Fruit fly (Drosophila melanogaster) whole organism, embryonic: ENCODE measurements around the gene RpL8.

ENCODE experiments used
- CG10321 ChIP-seq: fragments of 200-800 bp; sonication (Bioruptor generic); IDR thresholded peaks from 2 replicates; pipeline ENCODE4 v1.3.6; 2022; ENCODE audit warnings: missing biosample characterization, missing genetic modification characterization
- CG10543 ChIP-seq: fragments of 200-800 bp; sonication (Bioruptor generic); optimal IDR thresholded peaks from 3 replicates; lab custom pipeline; 2017; ENCODE audit warnings: missing biosample characterization, mild to moderate bottlenecking, missing genetic modification characterization, moderate library complexity
- CG10959 ChIP-seq: fragments of 200-800 bp; sonication (Bioruptor generic); IDR thresholded peaks from 2 replicates; pipeline ENCODE4 v1.3.6; 2022; ENCODE audit warnings: missing biosample characterization, missing genetic modification characterization
- CG11456 ChIP-seq: fragments of 200-800 bp; sonication (Bioruptor generic); IDR thresholded peaks from 3 replicates; pipeline ENCODE4 v1.3.6; 2022; ENCODE audit warnings: missing biosample characterization, missing genetic modification characterization
- CG11560 ChIP-seq: fragments of 200-800 bp; sonication (Bioruptor generic); IDR thresholded peaks from 3 replicates; pipeline ENCODE4 v1.3.6; 2022; ENCODE audit warnings: missing biosample characterization, missing genetic modification characterization
- CG12299 ChIP-seq: fragments of 200-800 bp; sonication (Bioruptor generic); optimal IDR thresholded peaks from 2 replicates; lab custom pipeline; 2018; ENCODE audit warnings: missing biosample characterization, mild to moderate bottlenecking, missing genetic modification characterization
- CG1233 ChIP-seq: fragments of 200-800 bp; sonication (Bioruptor generic); optimal IDR thresholded peaks from 4 replicates; lab custom pipeline; 2018; ENCODE audit warnings: missing biosample characterization, mild to moderate bottlenecking, missing genetic modification characterization
- CG12942 ChIP-seq: fragments of 200-800 bp; sonication (Bioruptor generic); optimal IDR thresholded peaks from 3 replicates; lab custom pipeline; 2016; ENCODE audit warnings: missing biosample characterization, missing genetic modification characterization
- CG15269 ChIP-seq: fragments of 200-800 bp; sonication (Bioruptor generic); optimal IDR thresholded peaks from 2 replicates; lab custom pipeline; 2018; ENCODE audit warnings: missing biosample characterization, mild to moderate bottlenecking, missing genetic modification characterization, moderate library complexity
- CG17802 ChIP-seq: fragments of 200-800 bp; sonication (Bioruptor generic); optimal IDR thresholded peaks from 2 replicates; lab custom pipeline; 2018; ENCODE audit warnings: missing biosample characterization, mild to moderate bottlenecking, missing genetic modification characterization, moderate library complexity
- CG1792 ChIP-seq: fragments of 200-800 bp; sonication (Bioruptor generic); optimal IDR thresholded peaks from 2 replicates; lab custom pipeline; 2016; ENCODE audit warnings: missing biosample characterization, missing genetic modification characterization
- CG2120 ChIP-seq: fragments of 200-800 bp; sonication (Bioruptor generic); optimal IDR thresholded peaks from 3 replicates; lab custom pipeline; 2016; ENCODE audit warnings: missing biosample characterization, missing genetic modification characterization
- CG2678 ChIP-seq: fragments of 200-800 bp; sonication (Bioruptor generic); optimal IDR thresholded peaks from 3 replicates; lab custom pipeline; 2019; ENCODE audit warnings: missing biosample characterization, mild to moderate bottlenecking, missing genetic modification characterization, moderate library complexity
- CG3281 ChIP-seq: fragments of 200-800 bp; sonication (Bioruptor generic); optimal IDR thresholded peaks from 3 replicates; lab custom pipeline; 2017; ENCODE audit warnings: missing biosample characterization, mild to moderate bottlenecking, missing genetic modification characterization
- CG6791 ChIP-seq: fragments of 200-800 bp; sonication (Bioruptor generic); IDR thresholded peaks from 3 replicates; pipeline ENCODE4 v1.3.6; 2022; ENCODE audit warnings: missing biosample characterization, missing genetic modification characterization; ENCODE audit not compliant: partially characterized antibody
- CG6813 ChIP-seq: fragments of 200-800 bp; sonication (Bioruptor generic); optimal IDR thresholded peaks from 2 replicates; lab custom pipeline; 2017; ENCODE audit warnings: missing biosample characterization, missing genetic modification characterization, mild to moderate bottlenecking, moderate library complexity, missing genetic modification reagents
- CG8944 ChIP-seq: fragments of 200-800 bp; sonication (Bioruptor generic); optimal IDR thresholded peaks from 3 replicates; lab custom pipeline; 2016; ENCODE audit warnings: missing biosample characterization, missing genetic modification characterization
- CG9215 ChIP-seq: fragments of 200-800 bp; sonication (Bioruptor generic); IDR thresholded peaks from 2 replicates; pipeline ENCODE4 v1.3.6; 2022; ENCODE audit warnings: missing biosample characterization, missing genetic modification characterization
- D ChIP-seq, 2 experiments: fragments of 200-800 bp in 1 of 2; fragments of >200 bp in 1 of 2; sonication (Bioruptor generic) in 1 of 2; optimal IDR thresholded peaks; 2 replicates in 1 of 2; 3 replicates in 1 of 2; lab custom pipeline; 2017; ENCODE audit warnings: mild to moderate bottlenecking in 1 of 2, missing biosample characterization in 1 of 2, missing genetic modification characterization in 1 of 2, missing genetic modification reagents in 1 of 2
- Dad ChIP-seq: fragments of 200-800 bp; sonication (Bioruptor generic); optimal IDR thresholded peaks from 3 replicates; lab custom pipeline; 2016; ENCODE audit warnings: missing biosample characterization, missing genetic modification characterization
- Dbx ChIP-seq: fragments of 200-800 bp; sonication (Bioruptor generic); IDR thresholded peaks from 3 replicates; pipeline ENCODE4 v1.3.6; 2022; ENCODE audit warnings: missing biosample characterization, missing genetic modification characterization
- Dip2 ChIP-seq: fragments of 200-800 bp; sonication (Bioruptor generic); IDR thresholded peaks from 2 replicates; pipeline ENCODE4 v1.3.6; 2022; ENCODE audit warnings: missing biosample characterization, missing genetic modification characterization
- Hmx ChIP-seq: fragments of 200-800 bp; sonication (Bioruptor generic); optimal IDR thresholded peaks from 2 replicates; lab custom pipeline; 2016; ENCODE audit warnings: missing biosample characterization, missing genetic modification characterization
- Hr39 ChIP-seq: fragments of >200 bp; optimal IDR thresholded peaks from 2 replicates; lab custom pipeline; 2017
- PHDP ChIP-seq: fragments of 200-800 bp; sonication (Bioruptor generic); optimal IDR thresholded peaks from 3 replicates; lab custom pipeline; 2018; ENCODE audit warnings: missing biosample characterization, mild to moderate bottlenecking, missing genetic modification characterization, moderate library complexity
- Ravus ChIP-seq: fragments of 200-800 bp; sonication (Bioruptor generic); IDR thresholded peaks from 2 replicates; pipeline ENCODE4 v1.3.6; 2022; ENCODE audit warnings: missing biosample characterization, missing genetic modification characterization
- al ChIP-seq: fragments of 200-800 bp; sonication (Bioruptor generic); IDR thresholded peaks from 2 replicates; pipeline ENCODE4 v1.3.6; 2022; ENCODE audit warnings: missing biosample characterization, missing genetic modification characterization
- bab2 ChIP-seq: fragments of 200-800 bp; sonication (Bioruptor generic); optimal IDR thresholded peaks from 2 replicates; lab custom pipeline; 2016; ENCODE audit warnings: missing biosample characterization, missing genetic modification characterization
- bsh ChIP-seq, 2 experiments: fragments of 200-800 bp; sonication (Bioruptor generic); optimal IDR thresholded peaks; 2 replicates each; lab custom pipeline; 2017 to 2018; ENCODE audit warnings: mild to moderate bottlenecking in 2 of 2, missing biosample characterization in 2 of 2, missing genetic modification characterization in 2 of 2, moderate library complexity in 1 of 2
- btn ChIP-seq: fragments of 200-800 bp; sonication (Bioruptor generic); optimal IDR thresholded peaks from 2 replicates; lab custom pipeline; 2016; ENCODE audit warnings: missing biosample characterization, missing genetic modification characterization
- crc ChIP-seq: fragments of 200-800 bp; sonication (Bioruptor generic); optimal IDR thresholded peaks from 2 replicates; lab custom pipeline; 2016; ENCODE audit warnings: missing biosample characterization, missing genetic modification characterization
- croc ChIP-seq: fragments of 200-800 bp; sonication (Bioruptor generic); conservative IDR thresholded peaks from 3 replicates; pipeline ENCODE4 v1.3.6; 2022; ENCODE audit warnings: missing biosample characterization, missing genetic modification characterization
- dati ChIP-seq: fragments of 200-800 bp; sonication (Bioruptor generic); IDR thresholded peaks from 2 replicates; pipeline ENCODE4 v1.3.6; 2022; ENCODE audit warnings: missing biosample characterization, missing genetic modification characterization
- en ChIP-seq: fragments of 200-800 bp; sonication (Bioruptor generic); optimal IDR thresholded peaks from 2 replicates; lab custom pipeline; 2016; ENCODE audit warnings: missing biosample characterization, missing genetic modification characterization
- gsb ChIP-seq: fragments of 200-800 bp; sonication (Bioruptor generic); IDR thresholded peaks from 2 replicates; pipeline ENCODE4 v1.3.6; 2022; ENCODE audit warnings: missing biosample characterization, missing genetic modification characterization
- h ChIP-seq: fragments of >200 bp; optimal IDR thresholded peaks from 2 replicates; lab custom pipeline; 2017
- ind ChIP-seq: fragments of 200-800 bp; sonication (Bioruptor generic); optimal IDR thresholded peaks from 3 replicates; lab custom pipeline; 2016; ENCODE audit warnings: missing biosample characterization, missing genetic modification characterization
- jing ChIP-seq: fragments of 200-800 bp; sonication (Bioruptor generic); optimal IDR thresholded peaks from 2 replicates; lab custom pipeline; 2018; ENCODE audit warnings: missing biosample characterization, mild to moderate bottlenecking, missing genetic modification characterization
- lbe ChIP-seq: fragments of 200-800 bp; sonication (Bioruptor generic); optimal IDR thresholded peaks from 2 replicates; lab custom pipeline; 2016; ENCODE audit warnings: missing biosample characterization, mild to moderate bottlenecking, missing genetic modification characterization
- lola ChIP-seq, 3 experiments: fragments of >200 bp in 2 of 3; fragments of 200-800 bp in 1 of 3; sonication (Bioruptor generic) in 1 of 3; optimal IDR thresholded peaks; 2 replicates each; lab custom pipeline; 2017 to 2019; ENCODE audit warnings: missing biosample characterization in 3 of 3, missing genetic modification characterization in 3 of 3, mild to moderate bottlenecking in 1 of 3, moderate library complexity in 1 of 3
- lov ChIP-seq, 2 experiments: fragments of 200-800 bp in 1 of 2; fragments of >200 bp in 1 of 2; sonication (Bioruptor generic) in 1 of 2; IDR thresholded peaks in 1 of 2; optimal IDR thresholded peaks in 1 of 2; 2 replicates in 1 of 2; 3 replicates in 1 of 2; pipeline versions ENCODE4 v1.3.6 to Lab custom; 2017 to 2022; ENCODE audit warnings: missing biosample characterization in 1 of 2, missing genetic modification characterization in 1 of 2
- mld ChIP-seq: fragments of 200-800 bp; sonication (Bioruptor generic); IDR thresholded peaks from 3 replicates; pipeline ENCODE4 v1.3.6; 2022; ENCODE audit warnings: missing biosample characterization, missing genetic modification characterization; ENCODE audit not compliant: partially characterized antibody
- p53 ChIP-seq: fragments of 200-800 bp; sonication (Bioruptor generic); optimal IDR thresholded peaks from 2 replicates; lab custom pipeline; 2016; ENCODE audit warnings: missing biosample characterization, missing genetic modification characterization
- phol ChIP-seq: fragments of 200-800 bp; sonication (Bioruptor generic); optimal IDR thresholded peaks from 3 replicates; lab custom pipeline; 2018; ENCODE audit warnings: missing biosample characterization, mild to moderate bottlenecking, missing genetic modification characterization, moderate library complexity
- psq ChIP-seq: fragments of 200-800 bp; sonication (Bioruptor generic); optimal IDR thresholded peaks from 2 replicates; lab custom pipeline; 2017; ENCODE audit warnings: missing biosample characterization, missing genetic modification characterization
- sens ChIP-seq: fragments of 200-800 bp; sonication (Bioruptor generic); peaks from one replicate; lab custom pipeline; 2016; ENCODE audit warnings: missing biosample characterization, missing genetic modification characterization
- sens-2 ChIP-seq: fragments of 200-800 bp; sonication (Bioruptor generic); IDR thresholded peaks from 2 replicates; pipeline ENCODE4 v1.3.6; 2022; ENCODE audit warnings: missing biosample characterization, missing genetic modification characterization
- so ChIP-seq: fragments of 200-800 bp; sonication (Bioruptor generic); IDR thresholded peaks from 3 replicates; pipeline ENCODE4 v1.3.6; 2022; ENCODE audit warnings: missing biosample characterization, missing genetic modification characterization
- ttk ChIP-seq: fragments of 200-800 bp; sonication (Bioruptor generic); IDR thresholded peaks from 2 replicates; pipeline ENCODE4 v2.1.2; 2022; ENCODE audit warnings: missing biosample characterization, missing genetic modification characterization
- tx ChIP-seq: fragments of 200-800 bp; sonication (Bioruptor generic); optimal IDR thresholded peaks from 2 replicates; lab custom pipeline; 2016; ENCODE audit warnings: missing biosample characterization, missing genetic modification characterization
- unpg ChIP-seq: fragments of 200-800 bp; sonication (Bioruptor generic); optimal IDR thresholded peaks from 3 replicates; lab custom pipeline; 2018; ENCODE audit warnings: missing biosample characterization, mild to moderate bottlenecking, missing genetic modification characterization, moderate library complexity
- zfh1 ChIP-seq: fragments of 200-800 bp; sonication (Bioruptor generic); IDR thresholded peaks from 3 replicates; pipeline ENCODE4 v1.3.6; 2022; ENCODE audit warnings: missing biosample characterization, missing genetic modification characterization

RpL8 gene

dm6 chr3L:2570269-2570723, 17.0 kb upstream of the RpL8 start (continued):
- TF ChIP-seq Dip2 (GFP tag; lab: Robert Waterston, UW) (no peak), jing (no peak), CG2120 (GFP tag; lab: Kevin White, UChicago) (peak; percentile 16), CG12299 (tag; lab: Kevin White, UChicago) (no peak), CG6813 (GFP tag; lab: Kevin White, UChicago) (peak; percentile 29), en (GFP tag; lab: Kevin White, UChicago) (no peak), psq (GFP tag; lab: Kevin White, UChicago) (no peak), CG11560 (tag; lab: Robert Waterston, UW) (no peak), sens-2 (GFP tag; lab: Robert Waterston, UW) (no peak), al (GFP tag; lab: Robert Waterston, UW) (no peak), Hr39 (lab: Kevin White, UChicago) (no peak), so (GFP tag; lab: Robert Waterston, UW) (peak; percentile 55; the same call in 1 of the 3 replicates), croc (no peak), phol (tag; lab: Kevin White, UChicago) (peak; percentile 48), lola (GFP tag; optimal IDR thresholded peaks at IDR 0.05; lab: Kevin White, UChicago) (no peak), Ravus (no peak), sens (GFP tag; lab: Kevin White, UChicago) (peak; percentile 86), Dad (GFP tag; lab: Kevin White, UChicago) (no peak), p53 (no peak), dati (GFP tag; lab: Robert Waterston, UW) (no peak), btn (GFP tag; lab: Kevin White, UChicago) (no peak), bab2 (GFP tag; lab: Kevin White, UChicago) (no peak), CG12942 (GFP tag; lab: Kevin White, UChicago) (no peak), crc (GFP tag; lab: Kevin White, UChicago) (peak; percentile 20), lov (optimal IDR thresholded peaks at IDR 0.05; lab: Kevin White, UChicago) (no peak), lov (GFP tag; IDR thresholded peaks at IDR 0.05; lab: Robert Waterston, UW) (no peak), mld (GFP tag; lab: Robert Waterston, UW) (no peak), CG9215 (no peak), CG17802 (tag; lab: Kevin White, UChicago) (no peak), CG10321 (GFP tag; lab: Robert Waterston, UW) (no peak), gsb (GFP tag; lab: Robert Waterston, UW) (no peak), bsh (GFP tag; optimal IDR thresholded peaks at IDR 0.05; lab: Kevin White, UChicago) (peak; percentile 9 to 64), Hmx (GFP tag; lab: Kevin White, UChicago) (no peak), CG3281 (GFP tag; lab: Kevin White, UChicago) (peak; percentile 12), CG1233 (GFP tag; lab: Kevin White, UChicago) (no peak), lbe (GFP tag; lab: Kevin White, UChicago) (peak; percentile 71), PHDP (peak; percentile 65), zfh1 (no peak), D (optimal IDR thresholded peaks at IDR 0.05; lab: Kevin White, UChicago) (no peak), D (GFP tag; optimal IDR thresholded peaks at IDR 0.05; lab: Kevin White, UChicago) (peak; percentile 17), Dbx (GFP tag; lab: Robert Waterston, UW) (no peak), ttk (GFP tag; lab: Robert Waterston, UW) (no peak), CG11456 (GFP tag; lab: Robert Waterston, UW) (no peak), CG1792 (GFP tag; lab: Kevin White, UChicago) (no peak), ind (GFP tag; lab: Kevin White, UChicago) (no peak), CG2678 (tag; lab: Kevin White, UChicago) (no peak), CG8944 (no peak), CG15269 (no peak), CG10959 (GFP tag; lab: Robert Waterston, UW) (no peak), tx (no peak), h (lab: Kevin White, UChicago) (no peak), CG6791 (GFP tag; lab: Robert Waterston, UW) (no peak), unpg (GFP tag; lab: Kevin White, UChicago) (peak; percentile 73), CG10543 (GFP tag; lab: Kevin White, UChicago) (no peak)
